Fruit fly (Drosophila melanogaster) whole organism, embryonic: ENCODE results near the gene Acph-1.

Experiments used
- Atf6 ChIP-seq: fragments of 200-800 bp; sonication (Bioruptor generic); IDR thresholded peaks from 2 replicates; pipeline ENCODE4 v1.3.6; 2022; ENCODE audit warnings: missing biosample characterization, missing genetic modification characterization
- Bdp1 ChIP-seq: fragments of 200-800 bp; sonication (Bioruptor generic); optimal IDR thresholded peaks from 3 replicates; lab custom pipeline; 2016; ENCODE audit warnings: missing biosample characterization, missing genetic modification characterization
- C15 ChIP-seq: fragments of 200-800 bp; sonication (Bioruptor generic); IDR thresholded peaks from 3 replicates; pipeline ENCODE4 v1.3.6; 2022; ENCODE audit warnings: missing biosample characterization, missing genetic modification characterization
- CG10274 ChIP-seq: fragments of 200-800 bp; sonication (Bioruptor generic); optimal IDR thresholded peaks from 3 replicates; lab custom pipeline; 2017; ENCODE audit warnings: missing biosample characterization, mild to moderate bottlenecking, missing genetic modification characterization
- CG13296 ChIP-seq: fragments of 200-800 bp; sonication (Bioruptor generic); optimal IDR thresholded peaks from 3 replicates; lab custom pipeline; 2018; ENCODE audit warnings: missing biosample characterization, mild to moderate bottlenecking, missing genetic modification characterization
- CG13624 ChIP-seq: fragments of 200-800 bp; sonication (Bioruptor generic); optimal IDR thresholded peaks from 2 replicates; lab custom pipeline; 2016; ENCODE audit warnings: missing biosample characterization, missing genetic modification characterization
- CG14860 ChIP-seq: fragments of 200-800 bp; sonication (Bioruptor generic); IDR thresholded peaks from 3 replicates; pipeline ENCODE4 v1.3.6; 2022; ENCODE audit warnings: missing biosample characterization, missing genetic modification characterization; ENCODE audit not compliant: partially characterized antibody
- CG15479 ChIP-seq: fragments of 200-800 bp; sonication (Bioruptor generic); optimal IDR thresholded peaks from 3 replicates; lab custom pipeline; 2019; ENCODE audit warnings: missing biosample characterization, mild to moderate bottlenecking, missing genetic modification characterization, moderate library complexity
- CG15514 ChIP-seq: fragments of 200-800 bp; sonication (Bioruptor generic); optimal IDR thresholded peaks from 3 replicates; lab custom pipeline; 2017; ENCODE audit warnings: missing biosample characterization, missing genetic modification characterization, mild to moderate bottlenecking, moderate library complexity, missing genetic modification reagents
- CG18599 ChIP-seq: fragments of 200-800 bp; sonication (Bioruptor generic); optimal IDR thresholded peaks from 3 replicates; lab custom pipeline; 2017; ENCODE audit warnings: missing biosample characterization, missing genetic modification characterization, mild to moderate bottlenecking, moderate library complexity, missing genetic modification reagents
- CG2889 ChIP-seq: fragments of 200-800 bp; sonication (Bioruptor generic); IDR thresholded peaks from 3 replicates; pipeline ENCODE4 v1.3.6; 2022; ENCODE audit warnings: missing biosample characterization, missing genetic modification characterization
- CG3065 ChIP-seq: fragments of 200-800 bp; sonication (Bioruptor generic); optimal IDR thresholded peaks from 2 replicates; lab custom pipeline; 2016; ENCODE audit warnings: missing biosample characterization, missing genetic modification characterization
- CG31388 ChIP-seq: fragments of 200-800 bp; sonication (Bioruptor generic); optimal IDR thresholded peaks from 2 replicates; lab custom pipeline; 2016; ENCODE audit warnings: missing biosample characterization, missing genetic modification characterization
- CG3281 ChIP-seq: fragments of 200-800 bp; sonication (Bioruptor generic); optimal IDR thresholded peaks from 3 replicates; lab custom pipeline; 2017; ENCODE audit warnings: missing biosample characterization, mild to moderate bottlenecking, missing genetic modification characterization
- CG3847 ChIP-seq: fragments of 200-800 bp; sonication (Bioruptor generic); IDR thresholded peaks from 2 replicates; pipeline ENCODE4 v1.3.6; 2022; ENCODE audit warnings: missing biosample characterization, missing genetic modification characterization
- CG4282 ChIP-seq: fragments of 200-800 bp; sonication (Bioruptor generic); optimal IDR thresholded peaks from 2 replicates; lab custom pipeline; 2016; ENCODE audit warnings: missing biosample characterization, missing genetic modification characterization
- CG6175 ChIP-seq: fragments of 200-800 bp; sonication (Bioruptor generic); IDR thresholded peaks from 3 replicates; pipeline ENCODE4 v1.3.6; 2022; ENCODE audit warnings: missing biosample characterization, missing genetic modification characterization
- CG6765 ChIP-seq: fragments of 200-800 bp; sonication (Bioruptor generic); optimal IDR thresholded peaks from 3 replicates; lab custom pipeline; 2017; ENCODE audit warnings: missing biosample characterization, mild to moderate bottlenecking, missing genetic modification characterization
- CG6791 ChIP-seq: fragments of 200-800 bp; sonication (Bioruptor generic); IDR thresholded peaks from 3 replicates; pipeline ENCODE4 v1.3.6; 2022; ENCODE audit warnings: missing biosample characterization, missing genetic modification characterization; ENCODE audit not compliant: partially characterized antibody
- CG7271 ChIP-seq: fragments of 200-800 bp; sonication (Bioruptor generic); optimal IDR thresholded peaks from 2 replicates; lab custom pipeline; 2018; ENCODE audit warnings: missing biosample characterization, mild to moderate bottlenecking, missing genetic modification characterization, moderate library complexity
- CTCF ChIP-seq: fragments of 200-800 bp; sonication (Bioruptor generic); optimal IDR thresholded peaks from 2 replicates; lab custom pipeline; 2017; ENCODE audit warnings: missing biosample characterization, mild to moderate bottlenecking, missing genetic modification characterization, moderate library complexity
- CoRest ChIP-seq: fragments of 200-800 bp; sonication (Bioruptor generic); optimal IDR thresholded peaks from 3 replicates; lab custom pipeline; 2018; ENCODE audit warnings: missing biosample characterization, mild to moderate bottlenecking, missing genetic modification characterization, moderate library complexity
- Fer1 ChIP-seq: fragments of 200-800 bp; sonication (Bioruptor generic); optimal IDR thresholded peaks from 2 replicates; lab custom pipeline; 2017; ENCODE audit warnings: missing biosample characterization, mild to moderate bottlenecking, missing genetic modification characterization
- HLH4C ChIP-seq: fragments of 200-800 bp; sonication (Bioruptor generic); IDR thresholded peaks from 3 replicates; pipeline ENCODE4 v1.3.6; 2022; ENCODE audit warnings: missing biosample characterization, missing genetic modification characterization; ENCODE audit not compliant: partially characterized antibody
- HLH54F ChIP-seq: fragments of 200-800 bp; sonication (Bioruptor generic); optimal IDR thresholded peaks from 3 replicates; lab custom pipeline; 2016; ENCODE audit warnings: missing biosample characterization, missing genetic modification characterization
- HmgZ ChIP-seq: fragments of 200-800 bp; sonication (Bioruptor generic); optimal IDR thresholded peaks from 2 replicates; lab custom pipeline; 2018; ENCODE audit warnings: missing biosample characterization, mild to moderate bottlenecking, missing genetic modification characterization
- MESR4 ChIP-seq: fragments of 200-800 bp; sonication (Bioruptor generic); optimal IDR thresholded peaks from 2 replicates; lab custom pipeline; 2018; ENCODE audit warnings: missing biosample characterization, mild to moderate bottlenecking, missing genetic modification characterization, moderate library complexity
- Meics ChIP-seq: fragments of 200-800 bp; sonication (Bioruptor generic); optimal IDR thresholded peaks from 2 replicates; lab custom pipeline; 2017; ENCODE audit warnings: missing biosample characterization, mild to moderate bottlenecking, missing genetic modification characterization
- Mes4 ChIP-seq: fragments of 200-800 bp; sonication (Bioruptor generic); optimal IDR thresholded peaks from 2 replicates; lab custom pipeline; 2016; ENCODE audit warnings: missing biosample characterization, missing genetic modification characterization
- Scr ChIP-seq: fragments of 200-800 bp; sonication (Bioruptor generic); IDR thresholded peaks from 2 replicates; pipeline ENCODE4 v1.3.6; 2022; ENCODE audit warnings: missing biosample characterization, missing genetic modification characterization; ENCODE audit not compliant: partially characterized antibody
- Trl ChIP-seq, 3 experiments: fragments of >200 bp in 2 of 3; fragments of 200-800 bp in 1 of 3; sonication (Bioruptor generic) in 1 of 3; optimal IDR thresholded peaks; 2 replicates in 1 of 3; 3 replicates in 2 of 3; lab custom pipeline; 2016 to 2017; ENCODE audit warnings: missing biosample characterization in 1 of 3, missing genetic modification characterization in 1 of 3
- ara ChIP-seq: fragments of 200-800 bp; sonication (Bioruptor generic); IDR thresholded peaks from 2 replicates; pipeline ENCODE4 v1.3.6; 2022; ENCODE audit warnings: missing biosample characterization, missing genetic modification characterization
- bbx ChIP-seq: fragments of 200-800 bp; sonication (Bioruptor generic); IDR thresholded peaks from 2 replicates; pipeline ENCODE4 v1.3.6; 2022; ENCODE audit warnings: missing biosample characterization, missing genetic modification characterization; ENCODE audit not compliant: partially characterized antibody
- cg ChIP-seq: fragments of 200-800 bp; sonication (Bioruptor generic); optimal IDR thresholded peaks from 3 replicates; lab custom pipeline; 2019; ENCODE audit warnings: missing biosample characterization, mild to moderate bottlenecking, missing genetic modification characterization, moderate library complexity
- crp ChIP-seq, 2 experiments: fragments of 200-800 bp; sonication (Bioruptor generic); optimal IDR thresholded peaks; 2 replicates in 1 of 2; 3 replicates in 1 of 2; lab custom pipeline; 2017; ENCODE audit warnings: missing biosample characterization in 2 of 2, missing genetic modification characterization in 2 of 2, mild to moderate bottlenecking in 1 of 2, moderate library complexity in 1 of 2
- en ChIP-seq: fragments of 200-800 bp; sonication (Bioruptor generic); optimal IDR thresholded peaks from 2 replicates; lab custom pipeline; 2016; ENCODE audit warnings: missing biosample characterization, missing genetic modification characterization
- gfzf ChIP-seq: fragments of 200-800 bp; sonication (Bioruptor generic); optimal IDR thresholded peaks from 2 replicates; lab custom pipeline; 2016; ENCODE audit warnings: missing biosample characterization, mild to moderate bottlenecking, missing genetic modification characterization, moderate library complexity
- gsb-n ChIP-seq: fragments of 200-800 bp; sonication (Bioruptor generic); optimal IDR thresholded peaks from 3 replicates; lab custom pipeline; 2018; ENCODE audit warnings: missing biosample characterization, mild to moderate bottlenecking, missing genetic modification characterization
- ham ChIP-seq: fragments of 200-800 bp; sonication (Bioruptor generic); IDR thresholded peaks from 2 replicates; pipeline ENCODE4 v1.3.6; 2022; ENCODE audit warnings: missing biosample characterization, missing genetic modification characterization
- her ChIP-seq: fragments of 200-800 bp; sonication (Bioruptor generic); optimal IDR thresholded peaks from 2 replicates; lab custom pipeline; 2016; ENCODE audit warnings: missing biosample characterization, missing genetic modification characterization
- hkb ChIP-seq, 2 experiments: fragments of 200-800 bp in 1 of 2; fragments of >200 bp in 1 of 2; sonication (Bioruptor generic) in 1 of 2; IDR thresholded peaks in 1 of 2; optimal IDR thresholded peaks in 1 of 2; 2 replicates each; pipeline versions ENCODE4 v1.3.6 to Lab custom; 2017 to 2022; ENCODE audit warnings: missing biosample characterization in 1 of 2, missing genetic modification characterization in 1 of 2
- odd ChIP-seq: fragments of 200-800 bp; sonication (Bioruptor generic); optimal IDR thresholded peaks from 2 replicates; lab custom pipeline; 2017; ENCODE audit warnings: missing biosample characterization, mild to moderate bottlenecking, missing genetic modification characterization
- tap ChIP-seq: fragments of 200-800 bp; optimal IDR thresholded peaks from 3 replicates; lab custom pipeline; 2019; ENCODE audit warnings: missing biosample characterization, mild to moderate bottlenecking, missing genetic modification characterization, moderate library complexity
- tin ChIP-seq: fragments of 200-800 bp; sonication (Bioruptor generic); optimal IDR thresholded peaks from 3 replicates; lab custom pipeline; 2016; ENCODE audit warnings: missing biosample characterization, missing genetic modification characterization
- tx ChIP-seq: fragments of 200-800 bp; sonication (Bioruptor generic); optimal IDR thresholded peaks from 2 replicates; lab custom pipeline; 2016; ENCODE audit warnings: missing biosample characterization, missing genetic modification characterization
- unc-4 ChIP-seq: fragments of 200-800 bp; sonication (Bioruptor generic); IDR thresholded peaks from 2 replicates; pipeline ENCODE4 v1.3.6; 2022; ENCODE audit warnings: missing biosample characterization, missing genetic modification characterization; ENCODE audit not compliant: partially characterized antibody
- z ChIP-seq: fragments of 200-800 bp; sonication (Bioruptor generic); IDR thresholded peaks from 3 replicates; pipeline ENCODE4 v1.3.6; 2022; ENCODE audit warnings: missing biosample characterization, missing genetic modification characterization
- zen2 ChIP-seq: fragments of 200-800 bp; sonication (Bioruptor generic); IDR thresholded peaks from 3 replicates; pipeline ENCODE4 v1.3.6; 2022; ENCODE audit warnings: missing biosample characterization, missing genetic modification characterization; ENCODE audit not compliant: partially characterized antibody

The Acph-1 gene

DNA sequence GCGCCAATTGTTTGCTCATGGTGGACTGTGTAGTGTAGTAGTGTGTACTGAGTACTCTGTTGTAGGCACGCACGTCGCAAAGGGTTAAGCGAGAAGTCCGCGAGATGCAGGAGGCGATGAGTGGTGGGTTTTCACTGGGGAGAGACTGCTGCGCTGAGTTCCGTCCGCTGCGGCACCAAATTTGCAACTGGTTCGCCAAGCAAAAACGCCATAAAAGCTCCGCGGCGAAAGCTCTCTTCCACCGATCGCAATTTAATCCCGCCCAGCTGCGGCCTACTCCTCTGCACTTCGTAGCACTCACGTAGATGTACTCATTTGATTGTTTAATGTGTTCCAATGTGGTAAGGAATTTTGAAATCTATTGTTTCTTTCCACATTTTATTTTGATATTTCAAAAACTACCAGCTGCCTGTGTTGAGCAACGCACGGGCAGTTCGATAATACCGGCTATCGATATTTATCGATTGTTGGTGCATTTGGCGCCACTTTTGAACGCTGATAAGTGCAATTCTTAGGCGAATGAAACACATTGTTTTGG is 21.8 kb upstream of the Acph-1 start, which contains the start of gene CG7920 (continued):
- TF ChIP-seq CG3847 (GFP tag; lab: Robert Waterston, UW) = peak; percentile 36; the same call in 1 of the 2 replicates
- peak; percentile 85 for TF ChIP-seq Scr (GFP tag; lab: Robert Waterston, UW)
- peak; percentile 71 for TF ChIP-seq CG18599 (GFP tag; lab: Kevin White, UChicago)
- no peak for TF ChIP-seq cg
- no peak for TF ChIP-seq CG4282 (GFP tag; lab: Kevin White, UChicago)
- TF ChIP-seq HLH4C (GFP tag; lab: Robert Waterston, UW) = peak; percentile 71
- peak; percentile 9 for TF ChIP-seq HLH54F (GFP tag; lab: Kevin White, UChicago)
- peak; percentile 61 for TF ChIP-seq bbx (GFP tag; lab: Robert Waterston, UW)
- TF ChIP-seq ara (GFP tag; lab: Robert Waterston, UW) = no peak
- TF ChIP-seq CG7271 (tag; lab: Kevin White, UChicago) = no peak
- TF ChIP-seq CG3281 (GFP tag; lab: Kevin White, UChicago) = peak; percentile 46
- TF ChIP-seq CG6175 (GFP tag; lab: Robert Waterston, UW) = 0 out of 3 replicates have a peak, but pooled peaks have one; percentile 15
- no peak for TF ChIP-seq Atf6 (GFP tag; lab: Robert Waterston, UW)
- TF ChIP-seq odd = peak; percentile 37
- TF ChIP-seq zen2 (GFP tag; lab: Robert Waterston, UW) = peak; percentile 44; the same call in 1 of the 3 replicates
- no peak for TF ChIP-seq hkb (optimal IDR thresholded peaks at IDR 0.05; lab: Kevin White, UChicago)
- peak; percentile 33 for TF ChIP-seq hkb (GFP tag; IDR thresholded peaks at IDR 0.05; lab: Robert Waterston, UW)
- TF ChIP-seq ham = no peak
- no peak for TF ChIP-seq CG3065 (GFP tag; lab: Kevin White, UChicago)
- TF ChIP-seq unc-4 (GFP tag; lab: Robert Waterston, UW) = peak; percentile 83
- TF ChIP-seq C15 (GFP tag; lab: Robert Waterston, UW) = no peak
- TF ChIP-seq crp (GFP tag; optimal IDR thresholded peaks at IDR 0.05; lab: Kevin White, UChicago) = peak in 1 of 2 experiments; percentile 55
- no peak for TF ChIP-seq Mes4
- peak; percentile 48 for TF ChIP-seq gfzf (GFP tag; lab: Kevin White, UChicago)
- TF ChIP-seq her = peak; percentile 8
- TF ChIP-seq Fer1 (GFP tag; lab: Kevin White, UChicago) = peak; percentile 71
- TF ChIP-seq tx (GFP tag; lab: Kevin White, UChicago) = no peak
- peak; percentile 9 for TF ChIP-seq tin
- peak; percentile 14 for TF ChIP-seq Meics
- peak; percentile 73 for TF ChIP-seq CG6791 (GFP tag; lab: Robert Waterston, UW)
- TF ChIP-seq CG31388 (GFP tag; lab: Kevin White, UChicago) = no peak
- TF ChIP-seq z = 0 out of 3 replicates have a peak, but pooled peaks have one; percentile 53
- TF ChIP-seq CG10274 (GFP tag; lab: Kevin White, UChicago) = peak; percentile 16
- peak; percentile 79 for TF ChIP-seq CG13624
- peak; percentile 34 for TF ChIP-seq CoRest (tag; lab: Kevin White, UChicago)
- peak; percentile 75 for TF ChIP-seq CTCF (GFP tag; lab: Kevin White, UChicago)
- TF ChIP-seq en (GFP tag; lab: Kevin White, UChicago) = no peak
- TF ChIP-seq tap = peak; percentile 11
- TF ChIP-seq Bdp1 = no peak
- no peak for TF ChIP-seq gsb-n
- no peak for TF ChIP-seq Trl (optimal IDR thresholded peaks at IDR 0.05; lab: Kevin White, UChicago)
- TF ChIP-seq Trl (GFP tag; optimal IDR thresholded peaks at IDR 0.05; lab: Kevin White, UChicago) = no peak
- 0 out of 3 replicates have a peak, but pooled peaks have one; percentile 16 for TF ChIP-seq CG2889 (GFP tag; lab: Robert Waterston, UW)
- TF ChIP-seq MESR4 (GFP tag; lab: Kevin White, UChicago) = peak; percentile 26
- TF ChIP-seq CG6765 = peak; percentile 72
- TF ChIP-seq CG14860 = peak; percentile 53; the same call in 2 of the 3 replicates
- no peak for TF ChIP-seq CG15479 (GFP tag; lab: Kevin White, UChicago)
- peak; percentile 98 for TF ChIP-seq CG15514 (GFP tag; lab: Kevin White, UChicago)
- peak; percentile 68 for TF ChIP-seq HmgZ (tag; lab: Kevin White, UChicago)
- TF ChIP-seq CG13296 (GFP tag; lab: Kevin White, UChicago) = peak; percentile 48
